Fruit fly (Drosophila melanogaster) whole organism, embryonic: ENCODE data around the gene CG5913.

ENCODE experiments used
- Aef1 ChIP-seq: fragments of 200-800 bp; sonication (Bioruptor generic); IDR thresholded peaks from 3 replicates; pipeline ENCODE4 v1.3.6; 2022; ENCODE audit warnings: missing biosample characterization, missing genetic modification characterization
- Atf3 ChIP-seq: fragments of 200-800 bp; sonication (Bioruptor generic); optimal IDR thresholded peaks from 3 replicates; lab custom pipeline; 2016; ENCODE audit warnings: missing biosample characterization, missing genetic modification characterization
- CG11085 ChIP-seq: fragments of 200-800 bp; sonication (Bioruptor generic); IDR thresholded peaks from 2 replicates; pipeline ENCODE4 v1.3.6; 2022; ENCODE audit warnings: missing biosample characterization, missing genetic modification characterization
- CG13894 ChIP-seq: fragments of 200-800 bp; sonication (Bioruptor generic); optimal IDR thresholded peaks from 3 replicates; lab custom pipeline; 2018; ENCODE audit warnings: missing biosample characterization, mild to moderate bottlenecking, missing genetic modification characterization, moderate library complexity
- CG14014 ChIP-seq: fragments of 200-800 bp; sonication (Bioruptor generic); IDR thresholded peaks from 2 replicates; pipeline ENCODE4 v1.3.6; 2022; ENCODE audit warnings: missing biosample characterization, missing genetic modification characterization
- CG14441 ChIP-seq: fragments of 200-800 bp; sonication (Bioruptor generic); IDR thresholded peaks from 2 replicates; pipeline ENCODE4 v1.3.6; 2022; ENCODE audit warnings: missing biosample characterization, missing genetic modification characterization
- CG14965 ChIP-seq: fragments of 200-800 bp; sonication (Bioruptor generic); optimal IDR thresholded peaks from 2 replicates; lab custom pipeline; 2016; ENCODE audit warnings: missing biosample characterization, missing genetic modification characterization, borderline replicate concordance
- CG16813 ChIP-seq: fragments of 200-800 bp; sonication (Bioruptor generic); IDR thresholded peaks from 3 replicates; pipeline ENCODE4 v1.3.6; 2022; ENCODE audit warnings: missing biosample characterization, missing genetic modification characterization; ENCODE audit not compliant: partially characterized antibody
- CG2678 ChIP-seq: fragments of 200-800 bp; sonication (Bioruptor generic); optimal IDR thresholded peaks from 3 replicates; lab custom pipeline; 2019; ENCODE audit warnings: missing biosample characterization, mild to moderate bottlenecking, missing genetic modification characterization, moderate library complexity
- CG31441 ChIP-seq: fragments of 200-800 bp; sonication (Bioruptor generic); IDR thresholded peaks from 2 replicates; pipeline ENCODE4 v1.3.6; 2022; ENCODE audit warnings: missing biosample characterization, missing genetic modification characterization
- CG3726 ChIP-seq: fragments of 200-800 bp; sonication (Bioruptor generic); IDR thresholded peaks from 3 replicates; pipeline ENCODE4, ENCODE4 v1.3.6; 2022; ENCODE audit warnings: missing biosample characterization, missing genetic modification characterization
- CG3847 ChIP-seq: fragments of 200-800 bp; sonication (Bioruptor generic); IDR thresholded peaks from 2 replicates; pipeline ENCODE4 v1.3.6; 2022; ENCODE audit warnings: missing biosample characterization, missing genetic modification characterization
- CG3995 ChIP-seq: fragments of 200-800 bp; sonication (Bioruptor generic); optimal IDR thresholded peaks from 3 replicates; lab custom pipeline; 2016; ENCODE audit warnings: missing biosample characterization, missing genetic modification characterization
- CG7786 ChIP-seq: fragments of 200-800 bp; sonication (Bioruptor generic); optimal IDR thresholded peaks from 2 replicates; lab custom pipeline; 2016; ENCODE audit warnings: missing biosample characterization, missing genetic modification characterization
- CG8290 ChIP-seq, 3 experiments: fragments of 200-800 bp; sonication (Bioruptor generic); optimal IDR thresholded peaks; 2 replicates each; lab custom pipeline; 2016 to 2019; ENCODE audit warnings: missing biosample characterization in 3 of 3, missing genetic modification characterization in 3 of 3, mild to moderate bottlenecking in 2 of 3, moderate library complexity in 1 of 3
- CG9437 ChIP-seq: fragments of 200-800 bp; sonication (Bioruptor generic); optimal IDR thresholded peaks from 2 replicates; lab custom pipeline; 2018; ENCODE audit warnings: missing biosample characterization, mild to moderate bottlenecking, missing genetic modification characterization
- Dip3 ChIP-seq: fragments of 200-800 bp; sonication (Bioruptor generic); optimal IDR thresholded peaks from 3 replicates; lab custom pipeline; 2016; ENCODE audit warnings: missing biosample characterization, missing genetic modification characterization
- E2f1 ChIP-seq: fragments of 200-800 bp; sonication (Bioruptor generic); IDR thresholded peaks from 2 replicates; pipeline ENCODE4 v1.3.6; 2022; ENCODE audit warnings: missing biosample characterization, missing genetic modification characterization
- GATAe ChIP-seq: fragments of 200-800 bp; sonication (Bioruptor generic); conservative IDR thresholded peaks from 2 replicates; pipeline ENCODE4 v1.3.6; 2022; ENCODE audit warnings: missing biosample characterization, missing genetic modification characterization
- HLHmδ ChIP-seq: fragments of 200-800 bp; sonication (Bioruptor generic); optimal IDR thresholded peaks from 2 replicates; lab custom pipeline; 2018; ENCODE audit warnings: missing biosample characterization, mild to moderate bottlenecking, missing genetic modification characterization, moderate library complexity
- Hey ChIP-seq: fragments of 200-800 bp; sonication (Bioruptor generic); optimal IDR thresholded peaks from 3 replicates; lab custom pipeline; 2018; ENCODE audit warnings: missing biosample characterization, mild to moderate bottlenecking, missing genetic modification characterization
- Lpt ChIP-seq: fragments of >200 bp; optimal IDR thresholded peaks from 2 replicates; lab custom pipeline; 2018; ENCODE audit warnings: missing biosample characterization, missing genetic modification characterization
- Max ChIP-seq: fragments of 200-800 bp; sonication (Bioruptor generic); optimal IDR thresholded peaks from 2 replicates; lab custom pipeline; 2016; ENCODE audit warnings: missing biosample characterization, mild to moderate bottlenecking, missing genetic modification characterization
- Med ChIP-seq: fragments of 200-800 bp; sonication (Bioruptor generic); peaks from one replicate; lab custom pipeline; 2016; ENCODE audit warnings: missing biosample characterization, missing genetic modification characterization, mild to moderate bottlenecking, inconsistent platforms, moderate library complexity
- Mes4 ChIP-seq: fragments of 200-800 bp; sonication (Bioruptor generic); optimal IDR thresholded peaks from 2 replicates; lab custom pipeline; 2016; ENCODE audit warnings: missing biosample characterization, missing genetic modification characterization
- Mrtf ChIP-seq: fragments of 200-800 bp; sonication (Bioruptor generic); IDR thresholded peaks from 3 replicates; pipeline ENCODE4 v1.3.6; 2022; ENCODE audit warnings: missing biosample characterization, missing genetic modification characterization
- NK7.1 ChIP-seq: fragments of 200-800 bp; sonication (Bioruptor generic); optimal IDR thresholded peaks from 3 replicates; lab custom pipeline; 2016; ENCODE audit warnings: missing biosample characterization, missing genetic modification characterization
- Nf-YA ChIP-seq: fragments of 200-800 bp; sonication (Bioruptor generic); IDR thresholded peaks from 2 replicates; pipeline ENCODE4 v1.3.6; 2022; ENCODE audit warnings: missing biosample characterization, missing genetic modification characterization
- Nf-YC ChIP-seq: fragments of 200-800 bp; optimal IDR thresholded peaks from 3 replicates; lab custom pipeline; 2019; ENCODE audit warnings: missing biosample characterization, mild to moderate bottlenecking, missing genetic modification characterization, moderate library complexity
- Sry-δ ChIP-seq: fragments of 200-800 bp; sonication (Bioruptor generic); optimal IDR thresholded peaks from 2 replicates; lab custom pipeline; 2016; ENCODE audit warnings: missing biosample characterization, missing genetic modification characterization
- Stat92E ChIP-seq, 3 experiments: fragments of >200 bp in 2 of 3; fragments of 200-800 bp in 1 of 3; sonication (Bioruptor generic) in 1 of 3; optimal IDR thresholded peaks; 2 replicates each; lab custom pipeline; 2017 to 2019; ENCODE audit warnings: missing biosample characterization in 3 of 3, missing genetic modification characterization in 3 of 3, mild to moderate bottlenecking in 1 of 3, moderate library complexity in 1 of 3
- Trl ChIP-seq, 3 experiments: fragments of >200 bp in 2 of 3; fragments of 200-800 bp in 1 of 3; sonication (Bioruptor generic) in 1 of 3; optimal IDR thresholded peaks; 2 replicates in 1 of 3; 3 replicates in 2 of 3; lab custom pipeline; 2016 to 2017; ENCODE audit warnings: missing biosample characterization in 1 of 3, missing genetic modification characterization in 1 of 3
- ab ChIP-seq: fragments of 200-800 bp; sonication (Bioruptor generic); optimal IDR thresholded peaks from 2 replicates; lab custom pipeline; 2016; ENCODE audit warnings: missing biosample characterization, missing genetic modification characterization
- ap ChIP-seq: fragments of 200-800 bp; sonication (Bioruptor generic); IDR thresholded peaks from 2 replicates; pipeline ENCODE4 v1.3.6; 2022; ENCODE audit warnings: missing biosample characterization, missing genetic modification characterization
- ato ChIP-seq: fragments of 200-800 bp; sonication (Bioruptor generic); IDR thresholded peaks from 2 replicates; pipeline ENCODE4 v1.3.6; 2022; ENCODE audit warnings: missing biosample characterization, missing genetic modification characterization; ENCODE audit not compliant: partially characterized antibody
- cg ChIP-seq: fragments of 200-800 bp; sonication (Bioruptor generic); optimal IDR thresholded peaks from 3 replicates; lab custom pipeline; 2019; ENCODE audit warnings: missing biosample characterization, mild to moderate bottlenecking, missing genetic modification characterization, moderate library complexity
- chn ChIP-seq: fragments of 200-800 bp; sonication (Bioruptor generic); optimal IDR thresholded peaks from 2 replicates; lab custom pipeline; 2016; ENCODE audit warnings: missing biosample characterization, missing genetic modification characterization
- dm ChIP-seq: fragments of 200-800 bp; sonication (Bioruptor generic); optimal IDR thresholded peaks from 3 replicates; lab custom pipeline; 2016; ENCODE audit warnings: missing biosample characterization, missing genetic modification characterization
- emc ChIP-seq: fragments of 200-800 bp; sonication (Bioruptor generic); optimal IDR thresholded peaks from 2 replicates; lab custom pipeline; 2016; ENCODE audit warnings: missing biosample characterization, missing genetic modification characterization
- grn ChIP-seq: fragments of 200-800 bp; sonication (Bioruptor generic); optimal IDR thresholded peaks from 3 replicates; lab custom pipeline; 2017; ENCODE audit warnings: missing biosample characterization, missing genetic modification characterization
- h ChIP-seq: fragments of >200 bp; optimal IDR thresholded peaks from 2 replicates; lab custom pipeline; 2017
- pita ChIP-seq: fragments of 200-800 bp; sonication (Bioruptor generic); optimal IDR thresholded peaks from 2 replicates; lab custom pipeline; 2017; ENCODE audit warnings: missing biosample characterization, mild to moderate bottlenecking, missing genetic modification characterization
- pnt ChIP-seq: fragments of 200-800 bp; sonication (Bioruptor generic); optimal IDR thresholded peaks from 3 replicates; lab custom pipeline; 2016; ENCODE audit warnings: missing biosample characterization, missing genetic modification characterization
- prd ChIP-seq, 3 experiments: fragments of >200 bp in 2 of 3; fragments of 200-800 bp in 1 of 3; sonication (Bioruptor generic) in 1 of 3; optimal IDR thresholded peaks in 2 of 3; IDR thresholded peaks in 1 of 3; 2 replicates in 2 of 3; 3 replicates in 1 of 3; pipeline versions ENCODE4 v1.3.6 to Lab custom; 2017 to 2022; ENCODE audit warnings: missing biosample characterization in 1 of 3, missing genetic modification characterization in 1 of 3
- pzg ChIP-seq: fragments of 200-800 bp; sonication (Bioruptor generic); optimal IDR thresholded peaks from 3 replicates; lab custom pipeline; 2018; ENCODE audit warnings: missing biosample characterization, mild to moderate bottlenecking, missing genetic modification characterization, moderate library complexity
- ranshi ChIP-seq: fragments of 200-800 bp; sonication (Bioruptor generic); IDR thresholded peaks from 2 replicates; pipeline ENCODE4 v1.3.6; 2022; ENCODE audit warnings: missing biosample characterization, missing genetic modification characterization
- sd ChIP-seq: fragments of 200-800 bp; sonication (Bioruptor generic); optimal IDR thresholded peaks from 3 replicates; lab custom pipeline; 2018; ENCODE audit warnings: missing biosample characterization, mild to moderate bottlenecking, missing genetic modification characterization, moderate library complexity
- slbo ChIP-seq: fragments of 200-800 bp; sonication (Bioruptor generic); IDR thresholded peaks from 2 replicates; pipeline ENCODE4 v1.3.6; 2022; ENCODE audit warnings: missing biosample characterization, missing genetic modification characterization
- stc ChIP-seq: fragments of 200-800 bp; sonication (Bioruptor generic); IDR thresholded peaks from 2 replicates; pipeline ENCODE4 v1.3.6; 2022; ENCODE audit warnings: missing biosample characterization, missing genetic modification characterization

The CG5913 gene

DNA sequence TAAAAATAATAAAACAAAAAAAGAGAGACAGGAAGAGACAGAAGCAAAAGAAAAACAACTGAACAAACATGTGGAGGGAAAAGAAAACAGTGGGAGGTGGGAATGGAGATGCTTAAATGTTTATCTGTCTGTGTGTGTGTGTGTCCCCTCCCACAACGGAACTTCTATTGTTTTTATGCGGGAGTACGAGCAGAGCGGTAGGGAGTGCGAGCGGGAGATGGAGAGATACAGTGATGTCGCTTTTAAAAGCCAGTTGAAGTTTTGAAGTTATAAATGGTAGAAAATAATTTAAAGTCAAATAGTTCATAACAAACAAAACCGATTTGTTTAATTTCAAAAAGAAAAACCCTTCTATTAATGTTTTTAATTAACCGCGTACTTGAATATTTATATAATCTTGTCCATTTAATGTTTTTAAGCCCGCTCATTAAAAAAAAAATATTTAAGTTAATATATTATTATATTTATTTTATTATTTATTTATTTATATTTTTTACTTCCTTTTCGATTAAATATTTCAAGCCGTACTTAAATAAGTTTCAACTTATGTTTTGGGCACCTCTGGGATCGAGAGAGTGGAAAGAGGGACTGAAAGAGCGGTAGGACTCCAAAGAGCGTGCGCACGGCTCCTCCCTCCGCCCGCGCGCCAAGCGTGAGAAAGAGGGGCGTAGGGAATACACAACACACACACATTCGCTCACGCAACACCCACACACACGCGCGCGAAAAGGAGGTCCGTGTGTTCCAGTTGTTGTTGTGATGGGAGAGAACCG is 12.9 kb upstream of the CG5913 start (continued):
- TF ChIP-seq sd (tag; lab: Kevin White, UChicago) (no peak), CG3847 (GFP tag; lab: Robert Waterston, UW) (no peak), pzg (GFP tag; lab: Kevin White, UChicago) (no peak), CG3995 (GFP tag; lab: Kevin White, UChicago) (no peak), CG9437 (GFP tag; lab: Kevin White, UChicago) (peak; percentile 47), Hey (no peak), Max (GFP tag; lab: Kevin White, UChicago) (no peak), CG16813 (no peak), CG14441 (no peak), prd (optimal IDR thresholded peaks at IDR 0.05; lab: Kevin White, UChicago) (no peak), prd (GFP tag; IDR thresholded peaks at IDR 0.05; lab: Robert Waterston, UW) (peak; percentile 49; the same call in 1 of the 3 replicates), Stat92E (GFP tag; optimal IDR thresholded peaks at IDR 0.05; lab: Kevin White, UChicago) (no peak), h (lab: Kevin White, UChicago) (no peak), pnt (GFP tag; lab: Kevin White, UChicago) (peak; percentile 1), Nf-YC (peak; percentile 1), dm (GFP tag; lab: Kevin White, UChicago) (peak; percentile 33), stc (GFP tag; lab: Robert Waterston, UW) (no peak), ato (GFP tag; lab: Robert Waterston, UW) (no peak), CG8290 (GFP tag; optimal IDR thresholded peaks at IDR 0.05; lab: Kevin White, UChicago) (no peak), CG8290 (tag; optimal IDR thresholded peaks at IDR 0.05; lab: Kevin White, UChicago) (peak in 1 of 2 experiments; percentile 27), CG3726 (GFP tag; lab: Robert Waterston, UW) (no peak), ap (GFP tag; lab: Robert Waterston, UW) (no peak), cg (peak; percentile 83), slbo (GFP tag; lab: Robert Waterston, UW) (peak; percentile 59), CG7786 (no peak), HLHmδ (no peak), grn (GFP tag; lab: Kevin White, UChicago) (no peak), CG13894 (tag; lab: Kevin White, UChicago) (peak; percentile 27), emc (GFP tag; lab: Kevin White, UChicago) (no peak), E2f1 (peak; percentile 35; the same call in 1 of the 2 replicates), CG11085 (no peak), GATAe (GFP tag; lab: Robert Waterston, UW) (no peak), Sry-δ (no peak), CG14965 (GFP tag; lab: Kevin White, UChicago) (no peak), CG14014 (0 out of 2 replicates have a peak, but pooled peaks have one; percentile 44), CG31441 (GFP tag; lab: Robert Waterston, UW) (peak; percentile 64; the same call in 1 of the 2 replicates), NK7.1 (no peak), CG2678 (tag; lab: Kevin White, UChicago) (peak; percentile 76), Nf-YA (no peak), Mrtf (no peak), chn (GFP tag; lab: Kevin White, UChicago) (peak; percentile 28), pita (GFP tag; lab: Kevin White, UChicago) (no peak), Mes4 (GFP tag; lab: Kevin White, UChicago) (no peak), Atf3 (GFP tag; lab: Kevin White, UChicago) (no peak), Lpt (no peak), ab (GFP tag; lab: Kevin White, UChicago) (no peak), Trl (optimal IDR thresholded peaks at IDR 0.05; lab: Kevin White, UChicago) (peak; percentile 43 to 54), Trl (GFP tag; optimal IDR thresholded peaks at IDR 0.05; lab: Kevin White, UChicago) (no peak), Dip3 (no peak), Med (GFP tag; lab: Kevin White, UChicago) (peak; percentile 82), ranshi (GFP tag; lab: Robert Waterston, UW) (peak; percentile 55; the same call in 1 of the 2 replicates), Aef1 (GFP tag; lab: Robert Waterston, UW) (0 out of 3 replicates have a peak, but pooled peaks have one; percentile 29)
